Worm (Caenorhabditis elegans): ENCODE data around the gene srh-115.

Gene srh-115

ce11 chrV:17255454-17255853 lies at the start of gene srh-115:
srh-115 (plus strand) TSS chrV:17255754.
- TF ChIP-seq ceh-79 (tag; optimal IDR thresholded peaks at IDR 0.05): no peak
- TF ChIP-seq F52B5.7 (tag; optimal IDR thresholded peaks at IDR 0.05): no peak
- no peak for TF ChIP-seq zim-3 (tag; optimal IDR thresholded peaks at IDR 0.05)
- TF ChIP-seq aptf-2 (GFP tag; conservative IDR thresholded peaks at IDR 0.05): no peak
- no peak for TF ChIP-seq F49E8.2 (tag; optimal IDR thresholded peaks at IDR 0.05; ENCODE audit: insufficient read depth)

ce11 chrV:17206469-17206868 lies 49.1 kb upstream of the srh-115 start:
- TF ChIP-seq nfya-1 (tag; optimal IDR thresholded peaks at IDR 0.05; ENCODE audit: borderline replicate concordance, insufficient read depth): no peak
- no peak for TF ChIP-seq let-526 (GFP tag; IDR thresholded peaks at IDR 0.05)
- no peak for TF ChIP-seq akir-1 (GFP tag; optimal IDR thresholded peaks at IDR 0.05)
- no peak for TF ChIP-seq ceh-91 (GFP tag; IDR thresholded peaks at IDR 0.05)
- TF ChIP-seq bed-2 (GFP tag; IDR thresholded peaks at IDR 0.05): no peak
- TF ChIP-seq snpc-1.3 (tag; optimal IDR thresholded peaks at IDR 0.05; ENCODE audit: insufficient read depth): no peak
- no peak for TF ChIP-seq B0035.1 (tag; optimal IDR thresholded peaks at IDR 0.05)
- TF ChIP-seq F33H1.4 (GFP tag; IDR thresholded peaks at IDR 0.05): no peak
- no peak for TF ChIP-seq zim-3 (tag; optimal IDR thresholded peaks at IDR 0.05)
- no peak for TF ChIP-seq hlh-26 (GFP tag; conservative IDR thresholded peaks at IDR 0.05)
- TF ChIP-seq rcor-1 (GFP tag; IDR thresholded peaks at IDR 0.05): no peak
- TF ChIP-seq lsl-1 (GFP tag; optimal IDR thresholded peaks at IDR 0.05): no peak
- no peak for TF ChIP-seq F57A8.1 (GFP tag; optimal IDR thresholded peaks at IDR 0.05)
- peak; percentile 92 for TF ChIP-seq zfh-2 (GFP tag; conservative IDR thresholded peaks at IDR 0.05)
- TF ChIP-seq attf-3 (GFP tag; conservative IDR thresholded peaks at IDR 0.05): 0 out of 2 replicates have a peak, but pooled peaks have one; percentile 11
- no peak for TF ChIP-seq hmg-20 (GFP tag; IDR thresholded peaks at IDR 0.05)
- TF ChIP-seq attf-6 (GFP tag; IDR thresholded peaks at IDR 0.05): no peak
- no peak for TF ChIP-seq lag-1 (GFP tag; IDR thresholded peaks at IDR 0.05)
- no peak for TF ChIP-seq mxl-1 (tag; optimal IDR thresholded peaks at IDR 0.05)
- TF ChIP-seq pha-4 (tag; optimal IDR thresholded peaks at IDR 0.05): no peak
- no peak for TF ChIP-seq F57C9.4 (tag; optimal IDR thresholded peaks at IDR 0.05)
- no peak for TF ChIP-seq hlh-12 (tag; optimal IDR thresholded peaks at IDR 0.05)
- no peak for TF ChIP-seq madf-8 (GFP tag; conservative IDR thresholded peaks at IDR 0.05)
- TF ChIP-seq egrh-3 (GFP tag; IDR thresholded peaks at IDR 0.05): no peak; the same call in 1 of the 2 replicates
- TF ChIP-seq snpc-4 (GFP tag; optimal IDR thresholded peaks at IDR 0.05): no peak
- TF ChIP-seq snpc-4 (tag; optimal IDR thresholded peaks at IDR 0.05): peak in 1 of 4 experiments; percentile 31
- no peak for TF ChIP-seq K12H6.12 (tag; optimal IDR thresholded peaks at IDR 0.05)
- TF ChIP-seq madf-3 (GFP tag; IDR thresholded peaks at IDR 0.05): 0 out of 2 replicates have a peak, but pooled peaks have one; percentile 48
- no peak for TF ChIP-seq lin-54 (GFP tag; optimal IDR thresholded peaks at IDR 0.05)
- TF ChIP-seq ceh-40 (GFP tag; IDR thresholded peaks at IDR 0.05): no peak
- TF ChIP-seq K11D2.4 (GFP tag; IDR thresholded peaks at IDR 0.05): no peak

- TF ChIP-seq gei-17 (GFP tag; optimal IDR thresholded peaks at IDR 0.05) (no peak), chd-7 (tag; optimal IDR thresholded peaks at IDR 0.05) (no peak), hmg-20 (GFP tag; IDR thresholded peaks at IDR 0.05) (no peak), mes-4 (tag; optimal IDR thresholded peaks at IDR 0.05) (no peak), Y67H2A.10 (GFP tag; conservative IDR thresholded peaks at IDR 0.05) (no peak), K11D2.4 (GFP tag; IDR thresholded peaks at IDR 0.05) (no peak), T26A5.8 (tag; optimal IDR thresholded peaks at IDR 0.05) (no peak), ceh-100 (GFP tag; IDR thresholded peaks at IDR 0.05) (no peak), sptf-2 (GFP tag; optimal IDR thresholded peaks at IDR 0.05) (no peak), Y53F4B.3 (GFP tag; IDR thresholded peaks at IDR 0.05) (no peak), repo-1 (tag; optimal IDR thresholded peaks at IDR 0.05) (no peak), F33H1.4 (GFP tag; IDR thresholded peaks at IDR 0.05) (no peak), ekl-4 (GFP tag; IDR thresholded peaks at IDR 0.05) (no peak)
These were observed 47.5 kb upstream of the srh-115 start, which contains the start of gene Y68A4A.13 for ce11 chrV:17208045-17208444. Y68A4A.13 (minus strand) TSS chrV:17208145.

Data from whole organism, young adult.